Fruit fly (Drosophila melanogaster): Measurements from ENCODE around the gene Tsp5D.
A peak's percentile ranks its signal among the peaks of the same experiment; 100 is the strongest.

dm6 chrX:6020254-6020653, 54.4 kb downstream of the Tsp5D start:
- TF ChIP-seq Dfd (GFP tag; optimal IDR thresholded peaks at IDR 0.05) (no peak), OdsH (GFP tag; optimal IDR thresholded peaks at IDR 0.05) (peak; percentile 78), N (GFP tag; optimal IDR thresholded peaks at IDR 0.05) (no peak), fru (GFP tag; optimal IDR thresholded peaks at IDR 0.05) (peak; percentile 89), usp (GFP tag; optimal IDR thresholded peaks at IDR 0.05) (no peak), Rel (GFP tag; optimal IDR thresholded peaks at IDR 0.05) (peak; percentile 5), Rel (tag; optimal IDR thresholded peaks at IDR 0.05) (peak; percentile 37), HLH106 (tag; optimal IDR thresholded peaks at IDR 0.05) (peak; percentile 85), sage (GFP tag; optimal IDR thresholded peaks at IDR 0.05) (peak; percentile 44), GATAd (GFP tag; optimal IDR thresholded peaks at IDR 0.05) (peak; percentile 9), psq (GFP tag; optimal IDR thresholded peaks at IDR 0.05) (peak; percentile 66), Mio (GFP tag; optimal IDR thresholded peaks at IDR 0.05) (no peak)

Data from whole organism, wandering third instar larva.